Worm (Caenorhabditis elegans) whole organism, mixed stage, embryonic: Measurements from ENCODE around the gene atic-1.

Source experiments
- M03D4.4 ChIP-seq: sonication (generic microtip); optimal IDR thresholded peaks from 2 replicates; lab custom pipeline; 2017; ENCODE audit warnings: mild to moderate bottlenecking, missing genetic modification characterization, missing compliant biosample characterization
- lin-13 ChIP-seq: fragments of 150-350 bp; optimal IDR thresholded peaks from 2 replicates; lab custom pipeline; 2014; ENCODE audit warnings: missing biosample characterization, missing genetic modification characterization
- nhr-12 ChIP-seq: fragments of 150-350 bp; optimal IDR thresholded peaks from 2 replicates; lab custom pipeline; 2014; ENCODE audit warnings: missing biosample characterization, missing genetic modification characterization
- nhr-237 ChIP-seq: fragments of 150-350 bp; optimal IDR thresholded peaks from 2 replicates; lab custom pipeline; 2014; ENCODE audit warnings: missing biosample characterization, missing genetic modification characterization
- pha-4 ChIP-seq: fragments of 150-350 bp; optimal IDR thresholded peaks from 2 replicates; lab custom pipeline; 2018; ENCODE audit warnings: missing biosample characterization, missing genetic modification reagents, missing genetic modification characterization
- unc-39 ChIP-seq: fragments of 150-350 bp; optimal IDR thresholded peaks from 2 replicates; lab custom pipeline; 2014; ENCODE audit warnings: missing biosample characterization, missing genetic modification characterization
- unc-62 ChIP-seq: fragments of 150-350 bp; optimal IDR thresholded peaks from 2 replicates; lab custom pipeline; 2014; ENCODE audit warnings: missing biosample characterization, missing genetic modification reagents, missing genetic modification characterization

- no peak for TF ChIP-seq nhr-237 (tag; lab: Kevin White, UChicago)
- TF ChIP-seq pha-4 (tag; lab: Kevin White, UChicago), result no peak
- no peak for TF ChIP-seq unc-39 (tag; lab: Kevin White, UChicago)
- TF ChIP-seq nhr-12 (tag; lab: Kevin White, UChicago), result no peak
- TF ChIP-seq M03D4.4 (tag; lab: Kevin White, UChicago), result no peak
- TF ChIP-seq lin-13 (tag; lab: Kevin White, UChicago), result no peak
- TF ChIP-seq unc-62 (GFP tag; lab: Kevin White, UChicago), result no peak
Measured at ce11 chrIV:7877781-7878180, 4.0 kb upstream of the atic-1 start, which contains the start of gene kin-26.
